Fruit fly (Drosophila melanogaster): ENCODE results near the gene CG31798.
A peak's percentile ranks its signal among the peaks of the same experiment; 100 is the strongest.

DNA sequence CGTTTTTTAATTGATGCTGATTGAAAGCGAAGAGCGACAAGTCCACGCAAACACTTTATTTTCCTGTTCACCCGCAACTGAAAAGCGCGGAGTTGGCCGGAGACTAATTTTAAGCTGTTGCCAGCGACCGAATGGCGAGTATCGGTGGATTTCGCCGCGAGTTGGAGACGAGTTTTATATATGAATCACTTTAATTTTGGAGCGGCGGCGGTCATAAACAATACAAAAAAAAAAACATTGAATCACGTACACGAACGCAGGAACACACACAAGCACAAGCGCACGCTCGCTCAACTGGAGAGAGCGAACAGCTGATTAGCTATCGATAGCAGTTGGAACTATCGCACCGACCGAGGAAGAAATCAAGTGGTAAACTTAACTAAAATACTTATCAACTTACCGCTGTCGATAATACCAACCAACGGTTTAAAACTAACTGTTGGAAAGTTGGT lies 32.4 kb downstream of the CG31798 start, which contains the start of gene Pax:
- TF ChIP-seq bab1 (GFP tag; optimal IDR thresholded peaks at IDR 0.05) (peak; percentile 33), cic (GFP tag; optimal IDR thresholded peaks at IDR 0.05) (peak; percentile 46), Crg-1 (GFP tag; optimal IDR thresholded peaks at IDR 0.05) (no peak), CG14711 (tag; optimal IDR thresholded peaks at IDR 0.05) (no peak), pad (GFP tag; optimal IDR thresholded peaks at IDR 0.05) (no peak), cnc (optimal IDR thresholded peaks at IDR 0.05) (no peak), CG7101 (tag; optimal IDR thresholded peaks at IDR 0.05) (no peak)
